Worm (Caenorhabditis elegans) whole organism, young adult: Measurements from ENCODE around the gene mex-1.

Experiments used
- F37B4.10 ChIP-seq: fragments of 200-800 bp; sonication (Bioruptor generic); IDR thresholded peaks from 2 replicates; pipeline ENCODE4 v1.3.6; 2022; ENCODE audit warnings: missing genetic modification characterization, missing compliant biosample characterization
- ZK185.1 ChIP-seq: sonication (generic microtip); optimal IDR thresholded peaks from 2 replicates; lab custom pipeline; 2016; ENCODE audit warnings: mild to moderate bottlenecking, missing genetic modification characterization, missing compliant biosample characterization; ENCODE audit not compliant: poor library complexity, severe bottlenecking
- ama-1 ChIP-seq, 3 experiments: fragments of 150-350 bp in 1 of 3; sonication (generic microtip) in 2 of 3; optimal IDR thresholded peaks; 2 replicates each; lab custom pipeline; 2014 to 2018; ENCODE audit warnings: missing biosample characterization in 2 of 3, missing genetic modification characterization in 2 of 3, missing genetic modification reagents in 2 of 3
- ceh-40 ChIP-seq: fragments of 200-800 bp; sonication (Bioruptor generic); IDR thresholded peaks from 2 replicates; pipeline ENCODE4 v1.3.6; 2022; ENCODE audit warnings: missing genetic modification characterization, missing compliant biosample characterization
- ceh-58 ChIP-seq: fragments of 200-800 bp; sonication (Bioruptor generic); IDR thresholded peaks from 2 replicates; pipeline ENCODE4 v1.3.6; 2022; ENCODE audit warnings: missing genetic modification characterization, missing compliant biosample characterization
- egl-44 ChIP-seq: fragments of 200-800 bp; sonication (Bioruptor generic); IDR thresholded peaks from 2 replicates; pipeline ENCODE4 v1.3.6; 2022; ENCODE audit warnings: missing genetic modification reagents, missing genetic modification characterization, missing compliant biosample characterization
- ekl-4 ChIP-seq: fragments of 200-800 bp; sonication (Bioruptor generic); IDR thresholded peaks from 2 replicates; pipeline ENCODE4 v1.3.6; 2022; ENCODE audit warnings: missing genetic modification reagents, missing genetic modification characterization, missing compliant biosample characterization
- lin-26 ChIP-seq: fragments of 200-800 bp; sonication (Bioruptor generic); IDR thresholded peaks from 2 replicates; pipeline ENCODE4 v1.3.6; 2022; ENCODE audit warnings: missing genetic modification reagents, missing genetic modification characterization, missing compliant biosample characterization
- zim-3 ChIP-seq: sonication (generic microtip); optimal IDR thresholded peaks from 2 replicates; lab custom pipeline; 2017; ENCODE audit warnings: mild to moderate bottlenecking, missing genetic modification characterization, moderate library complexity, missing compliant biosample characterization

DNA sequence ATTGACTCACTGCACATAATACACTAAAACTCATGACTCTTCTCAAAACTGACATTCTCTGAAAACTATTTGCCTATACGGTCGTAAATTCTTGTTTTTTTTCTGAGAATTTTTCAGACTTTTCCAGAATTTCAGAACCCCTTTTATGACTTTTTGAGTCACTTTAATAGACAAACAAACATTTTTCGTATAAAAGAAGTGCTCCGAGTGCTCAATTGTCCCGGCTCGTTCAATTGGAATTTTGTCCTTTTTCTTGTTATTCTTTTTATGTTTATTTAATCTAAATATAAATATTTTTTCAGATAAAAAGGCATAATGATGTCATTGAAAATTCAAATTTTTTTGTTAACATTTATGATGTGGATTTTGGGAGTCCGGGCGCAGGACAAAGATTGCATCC is 30.5 kb downstream of the mex-1 start, which contains the start of gene Y17G7B.23:
- TF ChIP-seq ceh-40 (no peak), F37B4.10 (GFP tag; lab: Robert Waterston, UW) (no peak), ekl-4 (GFP tag; lab: Robert Waterston, UW) (no peak), ceh-58 (GFP tag; lab: Robert Waterston, UW) (no peak), ZK185.1 (no peak), egl-44 (GFP tag; lab: Robert Waterston, UW) (no peak), ama-1 (optimal IDR thresholded peaks at IDR 0.05; lab: Kevin White, UChicago) (no peak), ama-1 (GFP tag; optimal IDR thresholded peaks at IDR 0.05; lab: Kevin White, UChicago) (no peak), lin-26 (GFP tag; lab: Robert Waterston, UW) (no peak), zim-3 (no peak)
